Worm (Caenorhabditis elegans) whole organism, L4/young adult: Measurements from ENCODE around the gene acy-2.

ENCODE experiments used
- dao-5 ChIP-seq: sonication (generic microtip); optimal IDR thresholded peaks from 2 replicates; lab custom pipeline; 2016; ENCODE audit warnings: missing genotype, missing genetic modification characterization, moderate library complexity, missing compliant biosample characterization
- him-1 ChIP-seq: sonication (generic microtip); optimal IDR thresholded peaks from 2 replicates; lab custom pipeline; 2016; ENCODE audit warnings: missing genotype, missing genetic modification reagents, missing genetic modification characterization, missing compliant biosample characterization

- TF ChIP-seq him-1 (tag; lab: Kevin White, UChicago), result no peak
- no peak for TF ChIP-seq dao-5 (tag; lab: Kevin White, UChicago)
Observed at ce11 chrV:5996114-5996513, 20.3 kb downstream of the acy-2 start, which contains the start of gene cpg-4.
